Worm (Caenorhabditis elegans) whole organism, midembryonic: Measurements from ENCODE around the gene unc-77.
A peak's percentile ranks its signal among the peaks of the same experiment; 100 is the strongest.

Experiments
- T22C8.4 ChIP-seq: fragments of 200-800 bp; sonication (Bioruptor generic); IDR thresholded peaks from 2 replicates; pipeline ENCODE4 v1.3.6; 2022; ENCODE audit warnings: missing genetic modification characterization, missing compliant biosample characterization
- flt-1 ChIP-seq: fragments of 200-800 bp; sonication (Bioruptor generic); IDR thresholded peaks from 2 replicates; pipeline ENCODE4 v1.3.6; 2022; ENCODE audit warnings: missing genetic modification characterization, missing compliant biosample characterization
- med-1 ChIP-seq: sonication (generic microtip); optimal IDR thresholded peaks from 2 replicates; lab custom pipeline; 2017; ENCODE audit warnings: missing genetic modification characterization, mild to moderate bottlenecking, missing compliant biosample characterization, antibody characterized with exemption, missing genetic modification reagents; ENCODE audit not compliant: insufficient read depth
- tab-1 ChIP-seq: fragments of 200-800 bp; sonication (Bioruptor generic); IDR thresholded peaks from 2 replicates; pipeline ENCODE4 v1.3.6; 2022; ENCODE audit warnings: missing genetic modification characterization, missing compliant biosample characterization
- ztf-29 ChIP-seq: fragments of 200-800 bp; sonication (Bioruptor generic); IDR thresholded peaks from 2 replicates; pipeline ENCODE4 v1.3.6; 2022; ENCODE audit warnings: missing genetic modification reagents, missing genetic modification characterization, missing compliant biosample characterization

ce11 chrIV:6206294-6206776, 22.7 kb upstream of the unc-77 start, which contains the start of gene C49A9.10:
- TF ChIP-seq T22C8.4 (GFP tag; lab: Robert Waterston, UW) (no peak), med-1 (GFP tag; lab: Kevin White, UChicago) (no peak), flt-1 (GFP tag; lab: Robert Waterston, UW) (peak; percentile 85), ztf-29 (no peak), tab-1 (no peak)
